Worm (Caenorhabditis elegans) whole organism, L3 larva: Measurements from ENCODE around the gene pudl-1.
"Not testable (repeated sequence)": the region's sequence is repeated elsewhere in the genome, so short reads cannot be mapped to it uniquely, and the experiment has no call there.

Experiments
- R02D3.7 ChIP-seq: fragments of 150-350 bp; optimal IDR thresholded peaks from 2 replicates; lab custom pipeline; 2014; ENCODE audit warnings: missing biosample characterization, missing genetic modification characterization
- ZK546.5 ChIP-seq: sonication (generic microtip); optimal IDR thresholded peaks from 2 replicates; lab custom pipeline; 2017; ENCODE audit warnings: missing biosample characterization, missing genetic modification characterization
- aly-2 ChIP-seq: fragments of 150-350 bp; optimal IDR thresholded peaks from 2 replicates; lab custom pipeline; 2014; ENCODE audit warnings: missing biosample characterization, missing genetic modification characterization
- ama-1 ChIP-seq: fragments of 150-350 bp; optimal IDR thresholded peaks from 2 replicates; lab custom pipeline; 2018
- ceh-16 ChIP-seq: sonication (generic microtip); optimal IDR thresholded peaks from 2 replicates; lab custom pipeline; 2017; ENCODE audit warnings: missing biosample characterization, missing genetic modification characterization
- ceh-82 ChIP-seq: fragments of 150-350 bp; optimal IDR thresholded peaks from 2 replicates; lab custom pipeline; 2014; ENCODE audit warnings: missing biosample characterization, missing genetic modification characterization
- ceh-9 ChIP-seq: sonication (generic microtip); optimal IDR thresholded peaks from 2 replicates; lab custom pipeline; 2018; ENCODE audit warnings: missing biosample characterization, missing genetic modification characterization
- egl-27 ChIP-seq: sonication (generic microtip); optimal IDR thresholded peaks from 4 replicates; lab custom pipeline; 2017; ENCODE audit warnings: missing biosample characterization, missing genetic modification reagents, missing genetic modification characterization
- elt-1 ChIP-seq: fragments of 150-350 bp; optimal IDR thresholded peaks from 2 replicates; lab custom pipeline; 2014; ENCODE audit warnings: missing biosample characterization, missing genetic modification characterization
- elt-2 ChIP-seq: sonication (generic microtip); optimal IDR thresholded peaks from 2 replicates; lab custom pipeline; 2016; ENCODE audit warnings: missing genetic modification reagents, mild to moderate bottlenecking, missing genetic modification characterization, missing compliant biosample characterization
- elt-3 ChIP-seq, 3 experiments: fragments of 150-350 bp in 1 of 3; sonication (generic microtip) in 2 of 3; optimal IDR thresholded peaks; 2 replicates in 2 of 3; 4 replicates in 1 of 3; lab custom pipeline; 2014 to 2017; ENCODE audit warnings: missing biosample characterization in 3 of 3, missing genetic modification characterization in 3 of 3
- fkh-10 ChIP-seq: sonication (generic microtip); optimal IDR thresholded peaks from 2 replicates; lab custom pipeline; 2017; ENCODE audit warnings: missing biosample characterization, missing genetic modification reagents, missing genetic modification characterization
- fkh-2 ChIP-seq: fragments of 150-350 bp; optimal IDR thresholded peaks from 2 replicates; lab custom pipeline; 2014; ENCODE audit warnings: missing biosample characterization, missing genetic modification reagents, missing genetic modification characterization
- hmg-11 ChIP-seq: sonication (generic microtip); optimal IDR thresholded peaks from 2 replicates; lab custom pipeline; 2016; ENCODE audit warnings: missing genetic modification characterization, missing compliant biosample characterization
- lin-15B ChIP-seq: fragments of 150-350 bp; optimal IDR thresholded peaks from 2 replicates; lab custom pipeline; 2014; ENCODE audit warnings: missing biosample characterization, missing genetic modification characterization
- lin-39 ChIP-seq: fragments of 150-350 bp; optimal IDR thresholded peaks from 2 replicates; lab custom pipeline; 2018; ENCODE audit warnings: missing biosample characterization, missing genetic modification reagents, missing genetic modification characterization
- lsy-12 ChIP-seq: sonication (generic microtip); optimal IDR thresholded peaks from 2 replicates; lab custom pipeline; 2016; ENCODE audit warnings: mild to moderate bottlenecking, missing genetic modification characterization, missing compliant biosample characterization
- mdl-1 ChIP-seq: fragments of 150-350 bp; optimal IDR thresholded peaks from 2 replicates; lab custom pipeline; 2014; ENCODE audit warnings: missing biosample characterization, missing genetic modification characterization
- nfya-1 ChIP-seq: sonication (generic microtip); optimal IDR thresholded peaks from 2 replicates; lab custom pipeline; 2017; ENCODE audit warnings: missing genetic modification characterization, mild to moderate bottlenecking, missing compliant biosample characterization, antibody characterized with exemption, moderate library complexity; ENCODE audit not compliant: insufficient read depth
- nhr-11 ChIP-seq: fragments of 150-350 bp; optimal IDR thresholded peaks from 2 replicates; lab custom pipeline; 2014; ENCODE audit warnings: missing biosample characterization, missing genetic modification characterization
- nhr-12 ChIP-seq: fragments of 150-350 bp; optimal IDR thresholded peaks from 2 replicates; lab custom pipeline; 2014; ENCODE audit warnings: missing biosample characterization, missing genetic modification characterization
- nhr-23 ChIP-seq: fragments of 150-350 bp; optimal IDR thresholded peaks from 2 replicates; lab custom pipeline; 2014; ENCODE audit warnings: missing biosample characterization, missing genetic modification reagents, missing genetic modification characterization
- nhr-237 ChIP-seq: fragments of 150-350 bp; optimal IDR thresholded peaks from 2 replicates; lab custom pipeline; 2014; ENCODE audit warnings: missing biosample characterization, missing genetic modification characterization
- nhr-25 ChIP-seq: sonication (generic microtip); optimal IDR thresholded peaks from 2 replicates; lab custom pipeline; 2017; ENCODE audit warnings: missing biosample characterization, missing genetic modification characterization
- nhr-43 ChIP-seq: sonication (generic microtip); optimal IDR thresholded peaks from 2 replicates; lab custom pipeline; 2016; ENCODE audit warnings: mild to moderate bottlenecking, missing genetic modification characterization, missing compliant biosample characterization; ENCODE audit not compliant: poor library complexity, severe bottlenecking
- nhr-67 ChIP-seq: fragments of 150-350 bp; optimal IDR thresholded peaks from 2 replicates; lab custom pipeline; 2014; ENCODE audit warnings: missing biosample characterization, missing genetic modification characterization
- nhr-77 ChIP-seq: fragments of 150-350 bp; optimal IDR thresholded peaks from 2 replicates; lab custom pipeline; 2014; ENCODE audit warnings: missing biosample characterization, missing genetic modification characterization
- pha-4 ChIP-seq: fragments of 150-350 bp; optimal IDR thresholded peaks from 2 replicates; lab custom pipeline; 2014; ENCODE audit warnings: missing biosample characterization, missing genetic modification reagents, missing genetic modification characterization
- skn-1 ChIP-seq: fragments of 150-350 bp; optimal IDR thresholded peaks from 2 replicates; lab custom pipeline; 2014; ENCODE audit warnings: missing biosample characterization, missing genetic modification characterization
- snpc-4 ChIP-seq: fragments of 150-350 bp; optimal IDR thresholded peaks from 2 replicates; lab custom pipeline; 2014; ENCODE audit warnings: missing biosample characterization, missing genetic modification characterization
- unc-39 ChIP-seq: sonication (generic microtip); optimal IDR thresholded peaks from 4 replicates; lab custom pipeline; 2017; ENCODE audit warnings: missing biosample characterization, missing genetic modification characterization
- zag-1 ChIP-seq: fragments of 150-350 bp; optimal IDR thresholded peaks from 2 replicates; lab custom pipeline; 2014; ENCODE audit warnings: missing biosample characterization, missing genetic modification characterization
- ztf-11 ChIP-seq: fragments of 150-350 bp; optimal IDR thresholded peaks from 2 replicates; lab custom pipeline; 2014; ENCODE audit warnings: missing biosample characterization, missing genetic modification characterization

pudl-1 gene

ce11 chrIV:2799389-2799788 lies 33.3 kb upstream of the pudl-1 start, which contains the start of gene Y54G2A.10:
Gene Y54G2A.10 (plus strand): TSS chrIV:2799689.
- TF ChIP-seq ztf-11 (tag; lab: Kevin White, UChicago), result no peak
- TF ChIP-seq nhr-23 (tag; lab: Kevin White, UChicago), result no peak
- TF ChIP-seq ceh-82, result no peak
- TF ChIP-seq nhr-43, result no peak
- TF ChIP-seq zag-1 (tag; lab: Kevin White, UChicago), result no peak
- no peak for TF ChIP-seq fkh-10 (GFP tag; lab: Kevin White, UChicago)
- TF ChIP-seq nhr-67, result no peak
- no peak for TF ChIP-seq nhr-25 (tag; lab: Kevin White, UChicago)
- no peak for TF ChIP-seq ZK546.5 (tag; lab: Kevin White, UChicago)
- no peak for TF ChIP-seq fkh-2 (tag; lab: Kevin White, UChicago)
- no peak for TF ChIP-seq unc-39
- no peak for TF ChIP-seq lin-39 (tag; lab: Kevin White, UChicago)
- TF ChIP-seq ceh-9 (tag; lab: Kevin White, UChicago), result no peak
- no peak for TF ChIP-seq egl-27
- no peak for TF ChIP-seq R02D3.7 (tag; lab: Kevin White, UChicago)
- no peak for TF ChIP-seq snpc-4 (tag; lab: Kevin White, UChicago)

- no peak for TF ChIP-seq pha-4 (tag; lab: Kevin White, UChicago)
- no peak for TF ChIP-seq fkh-10 (GFP tag; lab: Kevin White, UChicago)
- TF ChIP-seq lin-39 (tag; lab: Kevin White, UChicago), result no peak
- TF ChIP-seq elt-1 (tag; lab: Kevin White, UChicago), result no peak
- no peak for TF ChIP-seq fkh-2 (tag; lab: Kevin White, UChicago)
- no peak for TF ChIP-seq nhr-77 (tag; lab: Kevin White, UChicago)
- no peak for TF ChIP-seq lsy-12 (tag; lab: Kevin White, UChicago)
- no peak for TF ChIP-seq nhr-23 (tag; lab: Kevin White, UChicago)
- TF ChIP-seq nhr-43, result no peak
- TF ChIP-seq mdl-1 (tag; lab: Kevin White, UChicago), result no peak
- TF ChIP-seq, all 47 proteins: peak for 0
Observed at ce11 chrIV:2799890-2800289, 32.8 kb upstream of the pudl-1 start.

- TF ChIP-seq hmg-11, result peak; percentile 16
- TF ChIP-seq elt-2 (tag; lab: Kevin White, UChicago), result peak; percentile 19
- no peak for TF ChIP-seq nhr-77 (tag; lab: Kevin White, UChicago)
- peak; percentile 16 for TF ChIP-seq nfya-1 (tag; lab: Kevin White, UChicago)
- peak; percentile 14 for TF ChIP-seq lin-15B (tag; lab: Kevin White, UChicago)
Observed at ce11 chrIV:2801004-2801403, 31.7 kb upstream of the pudl-1 start.

ce11 chrIV:2801558-2801957 lies 31.1 kb upstream of the pudl-1 start, which contains the start of gene Y54G2A.44:
Gene Y54G2A.44 (plus strand): TSS chrIV:2801858.
- TF ChIP-seq aly-2, ZK546.5, ceh-9 (tag; lab: Kevin White, UChicago): not testable (repeated sequence)
- TF ChIP-seq, all 47 proteins: peak for 0; not testable (repeated sequence) for 47

ce11 chrIV:2802193-2802592 lies 30.5 kb upstream of the pudl-1 start:
- TF ChIP-seq nhr-25 (tag; lab: Kevin White, UChicago) (no peak), elt-2 (tag; lab: Kevin White, UChicago) (peak; percentile 6), nhr-237 (tag; lab: Kevin White, UChicago) (no peak), pha-4 (tag; lab: Kevin White, UChicago) (peak; percentile 12), snpc-4 (tag; lab: Kevin White, UChicago) (no peak), nhr-12 (tag; lab: Kevin White, UChicago) (no peak), skn-1 (tag; lab: Kevin White, UChicago) (no peak), nfya-1 (tag; lab: Kevin White, UChicago) (peak; percentile 2)

- TF ChIP-seq zag-1 (tag; lab: Kevin White, UChicago) (no peak), mdl-1 (tag; lab: Kevin White, UChicago) (no peak), unc-39 (no peak), ama-1 (lab: Kevin White, UChicago) (no peak), fkh-2 (tag; lab: Kevin White, UChicago) (no peak), nfya-1 (tag; lab: Kevin White, UChicago) (no peak), ceh-16 (tag; lab: Kevin White, UChicago) (no peak), elt-3 (tag; optimal IDR thresholded peaks at IDR 0.05; lab: Kevin White, UChicago) (no peak), nhr-11 (tag; lab: Kevin White, UChicago) (no peak)
Observed at ce11 chrIV:2803652-2804051, 29.1 kb upstream of the pudl-1 start, which contains the start of gene Y54G2A.32. Gene Y54G2A.32 (plus strand): TSS chrIV:2803952.
